Worm (Caenorhabditis elegans): ENCODE data around the gene sru-7.

DNA sequence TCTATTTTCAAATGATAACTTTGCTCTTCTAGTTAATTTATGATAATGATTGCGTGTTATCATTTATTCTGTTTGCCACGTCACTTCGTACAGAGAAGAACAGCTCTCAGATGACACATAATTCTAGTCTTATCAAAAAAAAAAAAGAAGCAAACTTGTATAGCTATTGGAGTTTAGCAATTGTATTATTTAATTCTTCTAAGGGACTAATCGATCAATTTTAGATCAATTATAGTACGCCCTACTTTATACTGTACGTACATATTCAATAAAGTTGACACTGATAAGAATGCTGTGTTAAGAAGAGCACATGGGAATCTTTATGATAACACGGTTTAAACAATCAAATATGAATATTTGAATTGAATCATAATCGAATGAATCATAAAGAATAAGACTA lies 49.9 kb downstream of the sru-7 start:
- TF ChIP-seq ztf-23 (GFP tag; IDR thresholded peaks at IDR 0.05): no peak
- no peak for TF ChIP-seq flt-1 (GFP tag; IDR thresholded peaks at IDR 0.05)
- no peak for TF ChIP-seq T22C8.4 (GFP tag; IDR thresholded peaks at IDR 0.05)
- no peak for TF ChIP-seq tab-1 (GFP tag; IDR thresholded peaks at IDR 0.05)
- TF ChIP-seq ref-1 (GFP tag; conservative IDR thresholded peaks at IDR 0.05): no peak
- no peak for TF ChIP-seq klf-2 (GFP tag; conservative IDR thresholded peaks at IDR 0.05)
